Fruit fly (Drosophila melanogaster) whole organism, prepupa: ENCODE results near the gene CG44475.

Experiments used
- CG10631 ChIP-seq: fragments of 200-800 bp; sonication (Bioruptor generic); optimal IDR thresholded peaks from 2 replicates; lab custom pipeline; 2016; ENCODE audit warnings: missing biosample characterization, missing genetic modification characterization
- CG9139 ChIP-seq: fragments of 200-800 bp; sonication (Bioruptor generic); optimal IDR thresholded peaks from 3 replicates; lab custom pipeline; 2017; ENCODE audit warnings: missing biosample characterization, mild to moderate bottlenecking, missing genetic modification characterization
- Eip75B ChIP-seq: fragments of 200-800 bp; sonication (Bioruptor generic); optimal IDR thresholded peaks from 3 replicates; lab custom pipeline; 2016; ENCODE audit warnings: missing biosample characterization, missing genetic modification characterization
- Ets21C ChIP-seq: fragments of 200-800 bp; sonication (Bioruptor generic); optimal IDR thresholded peaks from 3 replicates; lab custom pipeline; 2016; ENCODE audit warnings: missing biosample characterization, missing genetic modification characterization
- Ets96B ChIP-seq: fragments of 200-800 bp; optimal IDR thresholded peaks from 2 replicates; lab custom pipeline; 2019; ENCODE audit warnings: missing biosample characterization, mild to moderate bottlenecking, missing genetic modification characterization, moderate library complexity
- acj6 ChIP-seq: fragments of 200-800 bp; sonication (Bioruptor generic); optimal IDR thresholded peaks from 3 replicates; lab custom pipeline; 2016; ENCODE audit warnings: missing biosample characterization, missing genetic modification characterization
- dsx ChIP-seq: fragments of 200-800 bp; optimal IDR thresholded peaks from 3 replicates; lab custom pipeline; 2019; ENCODE audit warnings: missing biosample characterization, mild to moderate bottlenecking, missing genetic modification characterization, moderate library complexity; ENCODE audit not compliant: poor library complexity, severe bottlenecking
- lz ChIP-seq: fragments of 200-800 bp; sonication (Bioruptor generic); optimal IDR thresholded peaks from 3 replicates; lab custom pipeline; 2016; ENCODE audit warnings: missing biosample characterization, missing genetic modification characterization
- vri ChIP-seq: fragments of 200-800 bp; sonication (Bioruptor generic); optimal IDR thresholded peaks from 3 replicates; lab custom pipeline; 2016; ENCODE audit warnings: missing biosample characterization, mild to moderate bottlenecking, missing genetic modification characterization

dm6 chr2L:15916588-15916987 lies 33.6 kb upstream of the CG44475 start, which contains the start of gene CG13244:
- TF ChIP-seq Eip75B (GFP tag; lab: Kevin White, UChicago) (no peak), CG10631 (GFP tag; lab: Kevin White, UChicago) (no peak), acj6 (GFP tag; lab: Kevin White, UChicago) (no peak), Ets21C (GFP tag; lab: Kevin White, UChicago) (no peak), dsx (GFP tag; lab: Kevin White, UChicago) (no peak), lz (GFP tag; lab: Kevin White, UChicago) (no peak), CG9139 (GFP tag; lab: Kevin White, UChicago) (no peak), vri (GFP tag; lab: Kevin White, UChicago) (no peak), Ets96B (tag; lab: Kevin White, UChicago) (no peak)
